Fruit fly (Drosophila melanogaster): Measurements from ENCODE around the gene CG17329.

The CG17329 gene

DNA sequence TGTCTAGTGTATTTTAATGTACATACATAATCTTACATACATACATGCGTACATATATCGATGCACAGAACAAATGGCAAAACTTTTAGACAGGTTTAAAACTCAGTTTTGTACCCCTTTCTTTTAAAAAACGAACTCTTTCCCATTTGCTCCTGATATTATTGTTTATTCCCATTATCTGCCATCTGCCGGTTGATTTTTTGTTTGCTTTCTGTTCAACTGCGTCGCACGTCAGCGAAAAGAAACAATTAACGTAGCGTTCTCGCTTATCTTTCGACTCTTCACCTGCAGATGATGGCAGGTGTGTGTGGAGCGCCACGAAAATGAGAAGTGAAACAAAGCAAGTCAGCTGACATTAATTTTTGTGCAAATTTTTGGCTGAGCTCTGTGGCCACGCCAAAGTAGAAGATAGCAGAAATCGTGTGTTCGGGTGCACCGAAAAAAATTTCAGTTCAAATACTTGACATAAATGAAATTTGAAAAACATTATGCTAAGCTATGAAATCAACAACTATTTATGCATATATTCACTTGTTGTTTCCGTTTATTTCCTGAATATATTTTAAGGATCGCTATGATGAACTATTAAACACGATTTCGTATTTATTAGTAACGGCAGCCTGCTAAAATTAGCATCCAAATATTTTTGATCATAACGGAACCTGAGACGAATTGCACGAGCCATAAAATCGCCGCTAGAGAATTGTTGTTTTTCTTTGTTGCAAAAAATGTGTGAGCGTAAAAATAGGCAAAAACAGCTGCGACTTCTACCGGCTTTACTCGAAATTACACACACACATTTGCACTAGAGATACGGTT, 20.2 kb upstream of the CG17329 start:
- TF ChIP-seq CG8478 (optimal IDR thresholded peaks at IDR 0.05) = no peak
- no peak for TF ChIP-seq CTCF (optimal IDR thresholded peaks at IDR 0.05)

- TF ChIP-seq CG8478 (optimal IDR thresholded peaks at IDR 0.05) (no peak), CTCF (optimal IDR thresholded peaks at IDR 0.05) (no peak)
These were observed 19.6 kb upstream of the CG17329 start for dm6 chr2L:16271486-16271806.

DNA sequence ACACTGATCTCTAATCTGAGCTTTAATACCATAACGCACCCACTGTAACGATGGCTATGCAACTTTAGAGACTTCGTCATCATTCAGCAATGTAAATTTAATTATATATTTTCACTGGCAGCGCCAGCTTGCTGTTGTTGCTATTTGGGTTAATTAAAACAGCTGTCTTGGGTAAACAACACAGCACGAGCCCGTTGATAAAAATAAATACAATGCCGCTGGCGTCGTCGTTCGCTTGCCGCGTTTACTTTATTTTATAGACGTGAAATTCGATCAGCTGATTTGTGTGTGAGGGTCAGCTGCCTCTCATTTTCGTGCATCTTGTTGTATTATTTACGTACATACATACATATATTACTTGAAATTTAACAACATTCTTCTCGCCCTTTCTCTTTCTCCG, 18.4 kb upstream of the CG17329 start:
- TF ChIP-seq CTCF (optimal IDR thresholded peaks at IDR 0.05) = no peak
- TF ChIP-seq CG8478 (optimal IDR thresholded peaks at IDR 0.05) = no peak

DNA sequence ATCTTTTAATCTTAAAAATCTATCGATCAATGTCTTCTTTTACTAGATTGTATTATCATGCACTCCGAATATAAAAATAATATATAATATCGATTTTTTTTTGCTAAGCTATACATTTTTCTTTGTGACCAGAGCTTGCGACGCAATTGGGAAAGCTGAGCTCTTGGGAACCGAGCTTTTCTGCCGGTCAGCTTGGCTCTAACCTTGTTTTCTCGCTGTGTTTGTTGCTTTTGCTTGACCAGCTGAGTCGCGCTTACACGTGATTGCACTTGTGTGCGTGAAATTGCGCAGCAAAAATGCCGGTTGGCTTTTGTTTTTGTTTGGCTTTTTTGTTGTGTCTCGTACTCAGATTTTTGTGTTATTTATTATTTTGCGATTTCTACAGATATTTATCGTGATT, 17.6 kb upstream of the CG17329 start:
- TF ChIP-seq CG8478 (optimal IDR thresholded peaks at IDR 0.05) = no peak
- no peak for TF ChIP-seq CTCF (optimal IDR thresholded peaks at IDR 0.05)

dm6 chr2L:16274100-16274499, 17.0 kb upstream of the CG17329 start:
- no peak for TF ChIP-seq CG8478 (optimal IDR thresholded peaks at IDR 0.05)
- no peak for TF ChIP-seq CTCF (optimal IDR thresholded peaks at IDR 0.05)

DNA sequence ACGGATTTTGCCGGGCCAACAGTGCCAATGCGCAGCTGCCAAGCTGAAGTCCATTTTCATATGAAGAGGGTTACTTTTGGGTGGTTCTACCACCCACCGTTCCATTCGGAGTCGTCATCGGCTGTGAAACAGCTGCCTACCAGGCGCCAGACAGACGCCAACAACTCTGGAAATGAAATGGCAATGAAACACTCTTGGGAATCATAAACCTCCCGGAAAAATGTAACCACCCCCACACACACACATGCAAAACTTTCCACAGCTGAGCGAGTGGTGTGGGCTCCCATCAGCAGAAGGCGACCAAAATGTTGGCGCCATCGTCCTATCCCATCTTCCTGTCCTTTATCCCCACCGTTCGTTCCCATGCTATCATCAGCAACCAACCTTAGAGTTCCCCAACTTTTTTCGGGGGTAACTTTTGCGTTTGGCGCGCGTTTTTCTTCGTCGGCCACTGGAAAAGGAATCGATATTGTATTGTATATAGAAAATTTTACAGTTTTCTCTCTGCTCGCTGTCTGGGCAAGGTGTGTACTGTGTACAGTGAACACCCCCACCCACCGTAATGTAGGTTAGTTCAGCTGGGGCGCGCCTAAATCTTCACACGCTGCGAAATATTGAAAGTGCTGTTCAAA, 15.8 kb upstream of the CG17329 start:
- TF ChIP-seq CTCF (optimal IDR thresholded peaks at IDR 0.05) (no peak), CG8478 (optimal IDR thresholded peaks at IDR 0.05) (no peak)

- TF ChIP-seq CTCF (optimal IDR thresholded peaks at IDR 0.05) = peak; percentile 57 to 81
- no peak for TF ChIP-seq CG8478 (optimal IDR thresholded peaks at IDR 0.05)
These were observed 15.3 kb upstream of the CG17329 start for dm6 chr2L:16275809-16276178.

- TF ChIP-seq CG8478 (optimal IDR thresholded peaks at IDR 0.05) (no peak), CTCF (optimal IDR thresholded peaks at IDR 0.05) (no peak)
These were observed 14.3 kb upstream of the CG17329 start for dm6 chr2L:16276820-16277219.

- TF ChIP-seq CG8478 (optimal IDR thresholded peaks at IDR 0.05) (no peak), CTCF (optimal IDR thresholded peaks at IDR 0.05) (no peak)
These were observed 13.2 kb upstream of the CG17329 start for dm6 chr2L:16277922-16278321.

dm6 chr2L:16278842-16279241, 12.2 kb upstream of the CG17329 start:
- TF ChIP-seq CTCF (optimal IDR thresholded peaks at IDR 0.05) = no peak
- no peak for TF ChIP-seq CG8478 (optimal IDR thresholded peaks at IDR 0.05)

DNA sequence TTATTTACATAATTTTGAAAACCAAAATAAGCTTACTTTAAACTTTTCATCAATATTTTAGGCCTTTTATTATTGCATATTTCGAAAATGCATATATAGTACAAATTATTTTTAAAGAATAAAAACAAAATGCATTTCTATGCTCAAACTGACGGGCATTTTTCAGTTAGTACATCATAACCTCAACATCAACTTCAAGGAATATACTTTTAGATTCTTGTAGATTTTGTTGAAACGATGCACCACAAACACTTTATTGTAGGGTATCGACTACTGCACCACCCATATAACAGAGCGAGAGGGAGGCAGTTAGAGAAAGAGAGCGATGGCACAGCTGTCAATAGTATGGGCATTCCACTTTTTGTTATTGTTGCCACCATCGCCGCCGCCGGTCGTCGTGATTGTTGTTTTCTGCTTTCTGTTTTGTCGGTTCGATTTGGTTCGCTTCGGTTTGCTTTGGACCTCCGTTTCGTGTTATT, 11.3 kb upstream of the CG17329 start:
- TF ChIP-seq CG8478 (optimal IDR thresholded peaks at IDR 0.05) (no peak), CTCF (optimal IDR thresholded peaks at IDR 0.05) (no peak)

DNA sequence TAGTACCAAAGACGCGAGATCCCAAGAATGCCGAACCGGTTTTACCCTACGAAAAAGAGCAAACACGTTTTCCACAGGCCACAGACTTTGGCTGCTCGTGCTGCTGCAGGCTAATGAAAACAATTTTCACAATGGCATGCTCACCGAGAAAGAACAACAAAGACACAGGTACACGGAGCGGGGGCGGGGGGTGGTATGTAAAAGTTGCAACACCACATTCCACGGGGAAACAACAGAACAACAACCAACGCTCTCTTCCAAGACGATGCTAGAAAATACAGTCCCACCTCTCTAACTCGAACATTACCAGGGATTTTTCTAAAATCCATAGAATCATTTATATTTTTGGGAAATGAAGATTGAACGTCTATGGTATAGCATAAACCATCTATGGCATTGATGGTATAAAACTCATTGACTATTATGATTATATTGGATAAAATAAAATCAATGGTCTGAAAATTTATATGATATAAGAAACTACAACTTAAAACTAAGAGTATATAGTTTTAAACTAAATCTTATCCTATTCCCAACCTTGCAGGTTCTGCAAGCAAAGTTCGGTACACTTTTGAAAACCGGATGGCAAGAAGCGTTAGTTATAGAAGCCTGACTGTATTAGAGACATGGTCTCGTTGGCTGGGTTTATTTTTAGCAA, 9.5 kb upstream of the CG17329 start:
- TF ChIP-seq CTCF (optimal IDR thresholded peaks at IDR 0.05) (no peak), CG8478 (optimal IDR thresholded peaks at IDR 0.05) (no peak)

dm6 chr2L:16282077-16282471, 9.0 kb upstream of the CG17329 start:
- TF ChIP-seq CTCF (optimal IDR thresholded peaks at IDR 0.05) (no peak), CG8478 (optimal IDR thresholded peaks at IDR 0.05) (no peak)

DNA sequence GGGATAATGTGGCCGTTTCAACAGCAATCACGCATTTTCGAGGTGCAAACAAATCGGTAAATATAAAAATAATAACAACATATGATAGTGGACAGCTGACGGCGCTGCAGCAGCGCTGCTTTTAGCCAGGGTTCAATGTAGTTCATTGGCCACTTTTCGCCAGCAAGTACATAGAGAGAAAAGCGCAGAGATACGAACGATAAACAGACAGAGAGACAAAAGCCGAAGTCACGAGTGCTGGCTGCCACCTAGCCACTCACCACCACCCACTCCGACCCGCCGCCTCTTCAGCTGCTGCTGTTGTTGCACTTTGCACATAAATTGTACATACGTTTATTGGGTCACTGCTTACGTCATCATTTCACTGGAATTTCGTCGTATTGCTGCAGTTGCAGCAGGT, 8.2 kb upstream of the CG17329 start:
- TF ChIP-seq CG8478 (optimal IDR thresholded peaks at IDR 0.05) (no peak), CTCF (optimal IDR thresholded peaks at IDR 0.05) (no peak)

- TF ChIP-seq CG8478 (optimal IDR thresholded peaks at IDR 0.05) = no peak
- TF ChIP-seq CTCF (optimal IDR thresholded peaks at IDR 0.05) = peak in 1 of 2 experiments; percentile 6
These were observed 6.5 kb upstream of the CG17329 start for dm6 chr2L:16284306-16285299.

Measured in S2 (cell line).